Fruit fly (Drosophila melanogaster): ENCODE data around the gene sif.
A peak's percentile ranks its signal among the peaks of the same experiment; 100 is the strongest.

dm6 chr3L:5770817-5771425 lies 113.2 kb downstream of the sif start:
- no peak for TF ChIP-seq usp (GFP tag; optimal IDR thresholded peaks at IDR 0.05)
- TF ChIP-seq Dll (optimal IDR thresholded peaks at IDR 0.05), result no peak
- TF ChIP-seq CG8478 (optimal IDR thresholded peaks at IDR 0.05), result peak; percentile 97
- TF ChIP-seq pan (optimal IDR thresholded peaks at IDR 0.05), result no peak
- no peak for TF ChIP-seq psq (optimal IDR thresholded peaks at IDR 0.05)

Measured in whole organism.